Worm (Caenorhabditis elegans) whole organism, L3 larva: ENCODE results near the gene F59A7.5.

Source experiments
- R02D3.7 ChIP-seq: fragments of 150-350 bp; optimal IDR thresholded peaks from 2 replicates; lab custom pipeline; 2014; ENCODE audit warnings: missing biosample characterization, missing genetic modification characterization
- ama-1 ChIP-seq: fragments of 150-350 bp; optimal IDR thresholded peaks from 2 replicates; lab custom pipeline; 2018
- ceh-16 ChIP-seq: sonication (generic microtip); optimal IDR thresholded peaks from 2 replicates; lab custom pipeline; 2017; ENCODE audit warnings: missing biosample characterization, missing genetic modification characterization
- ceh-28 ChIP-seq: fragments of 150-350 bp; optimal IDR thresholded peaks from 2 replicates; lab custom pipeline; 2014; ENCODE audit warnings: missing biosample characterization, missing genetic modification reagents, missing genetic modification characterization
- ceh-9 ChIP-seq: sonication (generic microtip); optimal IDR thresholded peaks from 2 replicates; lab custom pipeline; 2018; ENCODE audit warnings: missing biosample characterization, missing genetic modification characterization
- daf-12 ChIP-seq: fragments of 150-350 bp; optimal IDR thresholded peaks from 2 replicates; lab custom pipeline; 2014; ENCODE audit warnings: missing biosample characterization, missing genetic modification reagents, missing genetic modification characterization
- egl-27 ChIP-seq: sonication (generic microtip); optimal IDR thresholded peaks from 4 replicates; lab custom pipeline; 2017; ENCODE audit warnings: missing biosample characterization, missing genetic modification reagents, missing genetic modification characterization
- egl-5 ChIP-seq: fragments of 150-350 bp; optimal IDR thresholded peaks from 2 replicates; lab custom pipeline; 2017; ENCODE audit warnings: missing biosample characterization, missing genetic modification reagents, missing genetic modification characterization, inconsistent platforms
- elt-1 ChIP-seq: fragments of 150-350 bp; optimal IDR thresholded peaks from 2 replicates; lab custom pipeline; 2014; ENCODE audit warnings: missing biosample characterization, missing genetic modification characterization
- elt-2 ChIP-seq: sonication (generic microtip); optimal IDR thresholded peaks from 2 replicates; lab custom pipeline; 2016; ENCODE audit warnings: missing genetic modification reagents, mild to moderate bottlenecking, missing genetic modification characterization, missing compliant biosample characterization
- elt-3 ChIP-seq, 3 experiments: fragments of 150-350 bp in 1 of 3; sonication (generic microtip) in 2 of 3; optimal IDR thresholded peaks; 2 replicates in 2 of 3; 4 replicates in 1 of 3; lab custom pipeline; 2014 to 2017; ENCODE audit warnings: missing biosample characterization in 3 of 3, missing genetic modification characterization in 3 of 3
- eor-1 ChIP-seq, 2 experiments: fragments of 150-350 bp; optimal IDR thresholded peaks; 2 replicates each; lab custom pipeline; 2014 to 2018; ENCODE audit warnings: missing biosample characterization in 2 of 2, missing genetic modification characterization in 2 of 2
- fkh-10 ChIP-seq: sonication (generic microtip); optimal IDR thresholded peaks from 2 replicates; lab custom pipeline; 2017; ENCODE audit warnings: missing biosample characterization, missing genetic modification reagents, missing genetic modification characterization
- fkh-2 ChIP-seq: fragments of 150-350 bp; optimal IDR thresholded peaks from 2 replicates; lab custom pipeline; 2014; ENCODE audit warnings: missing biosample characterization, missing genetic modification reagents, missing genetic modification characterization
- fos-1 ChIP-seq: fragments of 150-350 bp; optimal IDR thresholded peaks from 2 replicates; lab custom pipeline; 2014; ENCODE audit warnings: missing biosample characterization, missing genetic modification characterization
- hmg-11 ChIP-seq: sonication (generic microtip); optimal IDR thresholded peaks from 2 replicates; lab custom pipeline; 2016; ENCODE audit warnings: missing genetic modification characterization, missing compliant biosample characterization
- jun-1 ChIP-seq: fragments of 150-350 bp; optimal IDR thresholded peaks from 2 replicates; lab custom pipeline; 2014; ENCODE audit warnings: missing biosample characterization, missing genetic modification reagents, missing genetic modification characterization
- lin-15B ChIP-seq: fragments of 150-350 bp; optimal IDR thresholded peaks from 2 replicates; lab custom pipeline; 2014; ENCODE audit warnings: missing biosample characterization, missing genetic modification characterization
- lin-39 ChIP-seq: fragments of 150-350 bp; optimal IDR thresholded peaks from 2 replicates; lab custom pipeline; 2018; ENCODE audit warnings: missing biosample characterization, missing genetic modification reagents, missing genetic modification characterization
- mml-1 ChIP-seq: fragments of 150-350 bp; sonication (generic microtip); optimal IDR thresholded peaks from 3 replicates; lab custom pipeline; 2014; ENCODE audit warnings: missing biosample characterization, missing genetic modification characterization
- nfya-1 ChIP-seq: sonication (generic microtip); optimal IDR thresholded peaks from 2 replicates; lab custom pipeline; 2017; ENCODE audit warnings: missing genetic modification characterization, mild to moderate bottlenecking, missing compliant biosample characterization, antibody characterized with exemption, moderate library complexity; ENCODE audit not compliant: insufficient read depth
- nhr-12 ChIP-seq: fragments of 150-350 bp; optimal IDR thresholded peaks from 2 replicates; lab custom pipeline; 2014; ENCODE audit warnings: missing biosample characterization, missing genetic modification characterization
- nhr-23 ChIP-seq: fragments of 150-350 bp; optimal IDR thresholded peaks from 2 replicates; lab custom pipeline; 2014; ENCODE audit warnings: missing biosample characterization, missing genetic modification reagents, missing genetic modification characterization
- nhr-25 ChIP-seq: sonication (generic microtip); optimal IDR thresholded peaks from 2 replicates; lab custom pipeline; 2017; ENCODE audit warnings: missing biosample characterization, missing genetic modification characterization
- nhr-43 ChIP-seq: sonication (generic microtip); optimal IDR thresholded peaks from 2 replicates; lab custom pipeline; 2016; ENCODE audit warnings: mild to moderate bottlenecking, missing genetic modification characterization, missing compliant biosample characterization; ENCODE audit not compliant: poor library complexity, severe bottlenecking
- nhr-76 ChIP-seq: fragments of 150-350 bp; sonication (generic microtip); optimal IDR thresholded peaks from 5 replicates; lab custom pipeline; 2014; ENCODE audit warnings: missing biosample characterization, missing genetic modification characterization
- pha-4 ChIP-seq: fragments of 150-350 bp; optimal IDR thresholded peaks from 2 replicates; lab custom pipeline; 2014; ENCODE audit warnings: missing biosample characterization, missing genetic modification reagents, missing genetic modification characterization
- pqm-1 ChIP-seq: fragments of 150-350 bp; optimal IDR thresholded peaks from 2 replicates; lab custom pipeline; 2017; ENCODE audit warnings: missing biosample characterization, missing genetic modification characterization, inconsistent platforms
- snpc-4 ChIP-seq: fragments of 150-350 bp; optimal IDR thresholded peaks from 2 replicates; lab custom pipeline; 2014; ENCODE audit warnings: missing biosample characterization, missing genetic modification characterization
- tbx-2 ChIP-seq: sonication (generic microtip); optimal IDR thresholded peaks from 2 replicates; lab custom pipeline; 2016; ENCODE audit warnings: mild to moderate bottlenecking, missing genetic modification characterization, missing compliant biosample characterization
- unc-62 ChIP-seq: fragments of 150-350 bp; sonication (generic microtip); optimal IDR thresholded peaks from 4 replicates; lab custom pipeline; 2014; ENCODE audit warnings: missing biosample characterization, missing genetic modification reagents, missing genetic modification characterization
- zag-1 ChIP-seq: fragments of 150-350 bp; optimal IDR thresholded peaks from 2 replicates; lab custom pipeline; 2014; ENCODE audit warnings: missing biosample characterization, missing genetic modification characterization

Gene F59A7.5

DNA sequence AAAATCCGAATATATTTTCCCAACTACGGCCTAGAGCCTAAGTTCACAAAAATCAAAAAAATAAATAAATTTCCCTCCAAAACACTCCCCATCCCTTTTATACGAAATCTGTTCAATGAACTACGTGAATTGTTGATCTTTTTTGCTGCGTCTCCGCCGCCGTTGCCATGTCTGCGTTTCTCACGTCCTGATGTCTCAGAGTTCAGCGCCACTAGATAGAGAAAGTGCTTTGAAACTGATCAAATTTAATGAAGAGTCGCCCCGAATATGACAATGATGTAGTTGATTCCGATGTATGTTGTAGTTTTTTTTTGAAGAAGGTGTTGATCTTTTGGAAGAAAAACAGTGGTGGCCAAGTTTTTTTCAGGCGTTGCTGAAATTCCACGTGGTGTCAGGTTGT, 31.8 kb downstream of the F59A7.5 start:
- no peak for TF ChIP-seq jun-1 (tag; lab: Kevin White, UChicago)
- TF ChIP-seq zag-1 (tag; lab: Kevin White, UChicago): no peak
- no peak for TF ChIP-seq tbx-2
- TF ChIP-seq nhr-25 (tag; lab: Kevin White, UChicago): no peak
- TF ChIP-seq eor-1 (tag; optimal IDR thresholded peaks at IDR 0.05; lab: Kevin White, UChicago): no peak
- no peak for TF ChIP-seq unc-62 (GFP tag; lab: Kevin White, UChicago)
- TF ChIP-seq ceh-28 (tag; lab: Kevin White, UChicago): no peak
- no peak for TF ChIP-seq fos-1 (tag; lab: Kevin White, UChicago)
- no peak for TF ChIP-seq snpc-4 (tag; lab: Kevin White, UChicago)
- TF ChIP-seq fkh-10 (GFP tag; lab: Kevin White, UChicago): no peak
- TF ChIP-seq pha-4 (tag; lab: Kevin White, UChicago): no peak
- TF ChIP-seq nhr-23 (tag; lab: Kevin White, UChicago): no peak

DNA sequence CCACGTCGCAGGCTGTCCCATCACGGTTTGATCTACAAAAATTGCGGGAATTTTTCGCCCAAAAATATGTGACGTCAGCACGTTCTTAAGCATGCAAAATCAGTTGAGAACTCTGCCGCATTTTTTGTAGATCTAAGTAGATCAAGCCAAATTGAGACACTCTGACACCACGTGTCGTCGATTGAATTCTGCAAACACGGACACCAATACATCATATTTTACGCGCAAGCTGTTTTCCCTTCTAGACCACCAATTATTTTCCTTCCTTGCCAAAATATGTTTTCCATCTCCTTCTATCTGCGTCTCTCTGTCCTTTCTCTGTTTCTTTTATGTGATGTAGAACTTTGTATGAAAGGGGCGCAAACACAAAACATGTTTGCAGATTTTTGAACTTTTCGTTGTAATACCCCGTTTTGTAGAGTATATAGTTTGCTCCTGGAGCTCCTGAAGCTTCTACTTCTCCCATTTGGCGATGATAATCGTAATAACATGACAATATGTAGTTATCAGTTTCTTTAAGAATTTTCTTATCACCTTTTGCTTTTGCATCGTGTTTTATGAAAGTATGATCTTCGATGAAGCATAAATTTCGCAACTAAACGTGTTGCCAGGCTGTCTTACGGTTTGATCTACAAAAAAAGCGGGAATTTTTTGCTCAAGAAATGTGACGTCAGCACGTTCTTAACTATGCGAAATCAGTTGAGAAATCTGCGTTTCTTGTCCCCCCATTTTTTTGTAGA, 33.5 kb downstream of the F59A7.5 start:
- peak; percentile 63 for TF ChIP-seq elt-2
- TF ChIP-seq pqm-1 (tag; lab: Kevin White, UChicago): peak; percentile 28
- TF ChIP-seq pha-4 (tag; lab: Kevin White, UChicago): peak; percentile 58
- no peak for TF ChIP-seq mml-1 (tag; lab: Kevin White, UChicago)
- no peak for TF ChIP-seq fkh-2 (tag; lab: Kevin White, UChicago)
- peak; percentile 8 for TF ChIP-seq lin-15B (tag; lab: Kevin White, UChicago)
- peak; percentile 25 for TF ChIP-seq nhr-76 (tag; lab: Kevin White, UChicago)
- no peak for TF ChIP-seq R02D3.7 (tag; lab: Kevin White, UChicago)

DNA sequence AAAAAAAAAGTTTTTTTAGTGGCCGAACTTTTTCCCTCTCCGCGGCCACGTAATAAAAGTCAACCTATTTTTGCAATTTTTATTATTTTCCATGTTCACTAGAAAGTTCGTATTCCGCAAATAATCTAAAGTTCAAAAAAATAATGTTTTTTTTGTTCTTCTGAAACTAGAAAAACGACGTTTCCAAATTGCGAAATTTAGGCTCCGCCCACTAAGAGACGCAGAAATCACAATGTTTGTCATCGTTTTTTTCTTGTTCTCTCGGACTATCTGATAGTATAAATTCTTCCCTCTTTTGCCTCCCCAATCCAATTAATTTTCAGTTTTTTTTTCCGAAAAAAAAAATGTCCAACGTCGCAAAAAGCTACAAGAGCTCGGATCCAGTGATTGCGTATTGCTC, 34.9 kb downstream of the F59A7.5 start, which contains the start of gene comt-3:
Gene comt-3, plus strand, starts transcription at position 214 of the 400 bp plus-strand sequence.
- no peak for TF ChIP-seq eor-1 (tag; optimal IDR thresholded peaks at IDR 0.05; lab: Kevin White, UChicago)
- TF ChIP-seq ama-1: no peak
- TF ChIP-seq elt-1: no peak
- TF ChIP-seq ceh-9 (tag; lab: Kevin White, UChicago): no peak
- no peak for TF ChIP-seq nhr-12 (tag; lab: Kevin White, UChicago)
- TF ChIP-seq egl-27: no peak

DNA sequence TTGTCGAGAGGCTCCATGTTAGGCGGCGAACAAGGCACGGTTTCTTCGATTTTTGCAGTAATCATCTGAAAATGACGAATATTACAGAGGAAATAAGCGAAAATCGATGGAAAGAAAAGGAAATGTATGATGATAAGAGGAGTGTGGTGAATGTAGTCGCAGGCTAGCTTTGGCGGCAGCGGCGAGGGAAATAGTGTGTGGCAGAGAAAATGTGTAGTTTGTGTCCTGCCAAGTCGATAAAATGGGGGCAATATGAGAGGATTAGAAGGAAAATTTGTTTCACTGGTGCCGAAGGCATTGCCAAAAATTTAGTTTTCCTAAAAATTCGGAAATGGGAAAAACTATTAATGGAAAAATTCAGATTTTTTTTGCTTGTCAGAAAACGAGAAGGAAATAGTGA, 44.3 kb downstream of the F59A7.5 start, which contains the start of gene nhr-86:
Gene nhr-86, minus strand, starts transcription at position 71 of the 400 bp plus-strand sequence.
- TF ChIP-seq elt-2: peak; percentile 59
- no peak for TF ChIP-seq nhr-12 (tag; lab: Kevin White, UChicago)
- peak; percentile 18 for TF ChIP-seq nfya-1
- TF ChIP-seq hmg-11 (tag; lab: Kevin White, UChicago): peak; percentile 34
- TF ChIP-seq fkh-10 (GFP tag; lab: Kevin White, UChicago): no peak

DNA sequence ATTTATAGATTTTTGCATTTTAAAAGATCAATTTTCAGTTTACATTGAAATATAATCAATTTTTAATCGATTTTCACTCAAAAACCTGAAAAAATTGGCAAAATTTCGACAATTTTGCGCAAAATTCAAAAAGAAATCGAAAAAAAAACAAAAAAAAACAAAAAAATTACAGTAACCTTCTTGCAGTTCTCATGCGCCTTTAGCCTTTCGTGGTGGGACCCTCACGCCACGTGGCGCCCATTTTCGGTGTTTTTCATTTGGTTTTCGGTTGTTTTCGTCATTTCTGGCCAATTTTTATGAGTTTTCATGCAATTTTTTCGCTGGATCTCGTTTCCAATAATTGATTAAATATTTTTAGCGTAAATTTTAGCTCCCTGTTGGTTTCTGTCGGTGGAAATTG, 44.9 kb downstream of the F59A7.5 start:
- TF ChIP-seq nhr-43 (tag; lab: Kevin White, UChicago): no peak

DNA sequence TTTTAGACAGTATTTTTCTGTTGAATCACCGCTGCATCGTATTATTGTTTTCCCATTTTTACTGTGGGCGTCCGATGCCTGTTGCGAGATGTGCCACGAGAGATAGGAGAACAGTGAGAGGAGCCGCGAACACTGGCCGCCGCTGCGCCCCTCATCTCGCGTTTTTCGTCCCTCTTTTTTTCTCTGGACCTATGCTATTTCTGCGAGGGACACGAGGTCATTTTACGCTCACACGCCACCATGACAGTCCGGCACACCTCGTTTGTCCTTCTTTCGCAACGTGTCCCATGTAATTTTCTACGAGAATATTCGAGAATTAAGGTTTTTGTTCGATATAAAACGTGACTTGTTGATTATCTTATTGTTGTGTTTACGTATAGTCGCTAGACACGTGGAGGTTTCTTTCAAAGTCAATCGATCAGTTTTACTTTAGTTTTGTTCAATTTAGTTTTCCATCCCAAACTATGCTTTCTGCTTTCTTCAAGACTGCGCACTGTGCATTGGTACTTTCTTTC, 45.6 kb downstream of the F59A7.5 start, which contains the start of gene lbp-9:
Gene lbp-9, plus strand, starts transcription at position 465 of the 515 bp plus-strand sequence.
- TF ChIP-seq hmg-11 (tag; lab: Kevin White, UChicago) (peak; percentile 25), ceh-28 (tag; lab: Kevin White, UChicago) (peak; percentile 10), nhr-23 (tag; lab: Kevin White, UChicago) (peak; percentile 12), nhr-25 (tag; lab: Kevin White, UChicago) (peak; percentile 94), lin-39 (tag; lab: Kevin White, UChicago) (peak; percentile 56), pha-4 (tag; lab: Kevin White, UChicago) (peak; percentile 11), ceh-16 (no peak), daf-12 (tag; lab: Kevin White, UChicago) (no peak), lin-15B (tag; lab: Kevin White, UChicago) (peak; percentile 3), fos-1 (tag; lab: Kevin White, UChicago) (no peak), nfya-1 (peak; percentile 55), elt-3 (tag; optimal IDR thresholded peaks at IDR 0.05; lab: Kevin White, UChicago) (no peak), snpc-4 (tag; lab: Kevin White, UChicago) (peak; percentile 24), egl-5 (tag; lab: Kevin White, UChicago) (peak; percentile 20)
